Fruit fly (Drosophila melanogaster): ENCODE results near the gene CG33689.

CG33689 gene

DNA sequence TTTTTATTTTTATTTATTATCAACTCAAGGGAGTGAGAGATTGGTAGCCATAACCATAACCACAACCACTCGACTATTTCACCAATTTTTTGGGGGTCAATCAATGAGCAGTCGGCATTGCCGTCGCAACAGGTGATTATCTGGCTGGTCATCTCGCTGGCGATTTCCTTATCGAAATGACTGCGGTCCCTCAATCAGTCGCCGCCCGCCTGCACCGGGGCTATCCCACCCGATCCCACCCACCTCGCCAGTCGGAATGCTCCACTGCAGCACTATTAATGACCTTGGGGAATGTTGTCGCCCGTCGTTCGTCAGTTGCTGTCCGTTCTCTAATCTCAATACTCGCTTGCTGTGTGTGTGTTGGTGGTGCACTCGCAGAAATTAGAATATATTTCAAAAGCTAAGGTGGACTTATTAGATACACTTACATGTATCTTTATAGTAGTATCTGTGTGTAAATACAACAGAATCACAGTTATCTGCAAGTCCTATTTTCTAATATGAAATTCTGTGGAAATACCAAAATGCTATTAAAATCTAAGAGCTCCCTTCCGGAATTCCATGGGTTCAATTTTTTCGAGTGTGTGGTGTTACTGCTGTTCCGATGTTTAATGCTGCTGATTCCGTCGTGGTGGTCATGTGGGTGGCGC, 39.5 kb upstream of the CG33689 start (continued):
- TF ChIP-seq CG9817 (tag; optimal IDR thresholded peaks at IDR 0.05) (peak; percentile 72), da (GFP tag; optimal IDR thresholded peaks at IDR 0.05) (no peak), esg (GFP tag; conservative IDR thresholded peaks at IDR 0.05) (peak; percentile 47), CG15269 (tag; optimal IDR thresholded peaks at IDR 0.05) (peak; percentile 81), H2.0 (GFP tag; IDR thresholded peaks at IDR 0.05) (no peak), CG15073 (GFP tag; optimal IDR thresholded peaks at IDR 0.05) (no peak), Xbp1 (GFP tag; optimal IDR thresholded peaks at IDR 0.05) (peak; percentile 64), CG8388 (GFP tag; optimal IDR thresholded peaks at IDR 0.05) (peak; percentile 48), onecut (GFP tag; IDR thresholded peaks at IDR 0.05) (no peak; the same call in 1 of the 2 replicates), CG13894 (tag; optimal IDR thresholded peaks at IDR 0.05) (peak; percentile 49), Ada2b (GFP tag; IDR thresholded peaks at IDR 0.05) (no peak), seq (GFP tag; IDR thresholded peaks at IDR 0.05) (peak; percentile 70), dpn (GFP tag; optimal IDR thresholded peaks at IDR 0.05) (peak; percentile 55 to 62), HLH3B (GFP tag; IDR thresholded peaks at IDR 0.05) (no peak), Nf-YB (GFP tag; optimal IDR thresholded peaks at IDR 0.05) (peak; percentile 33), CG13287 (GFP tag; IDR thresholded peaks at IDR 0.05; ENCODE audit: partially characterized antibody) (no peak), fu2 (GFP tag; optimal IDR thresholded peaks at IDR 0.05) (peak; percentile 60), CG4617 (GFP tag; optimal IDR thresholded peaks at IDR 0.05; ENCODE audit: borderline replicate concordance) (no peak), CG10979 (tag; optimal IDR thresholded peaks at IDR 0.05) (peak; percentile 49), H15 (GFP tag; IDR thresholded peaks at IDR 0.05) (peak; percentile 29; the same call in 1 of the 3 replicates), cad (GFP tag; optimal IDR thresholded peaks at IDR 0.05) (no peak), CG11093 (GFP tag; IDR thresholded peaks at IDR 0.05) (peak; percentile 31; the same call in 1 of the 3 replicates), Trl (optimal IDR thresholded peaks at IDR 0.05) (no peak), Trl (GFP tag; optimal IDR thresholded peaks at IDR 0.05) (peak; percentile 55), stwl (tag; optimal IDR thresholded peaks at IDR 0.05) (no peak), CG16813 (GFP tag; IDR thresholded peaks at IDR 0.05; ENCODE audit: partially characterized antibody) (no peak), CG11456 (GFP tag; IDR thresholded peaks at IDR 0.05) (no peak), gt (GFP tag; IDR thresholded peaks at IDR 0.05) (no peak), Fer2 (tag; optimal IDR thresholded peaks at IDR 0.05) (no peak), pfk (GFP tag; optimal IDR thresholded peaks at IDR 0.05) (no peak), pho (GFP tag; optimal IDR thresholded peaks at IDR 0.05) (peak; percentile 72), CG14050 (GFP tag; IDR thresholded peaks at IDR 0.05) (peak; percentile 24; the same call in 1 of the 3 replicates), CG31224 (GFP tag; IDR thresholded peaks at IDR 0.05) (no peak), BtbVII (GFP tag; optimal IDR thresholded peaks at IDR 0.05) (peak; percentile 73), fd64A (GFP tag; optimal IDR thresholded peaks at IDR 0.05) (no peak), GATAe (GFP tag; conservative IDR thresholded peaks at IDR 0.05) (no peak; the same call in 1 of the 2 replicates), CG1024 (GFP tag; IDR thresholded peaks at IDR 0.05) (no peak), gfzf (GFP tag; optimal IDR thresholded peaks at IDR 0.05) (no peak), luna (GFP tag; optimal IDR thresholded peaks at IDR 0.05) (no peak), Fer1 (GFP tag; optimal IDR thresholded peaks at IDR 0.05) (peak; percentile 82), Deaf1 (tag; optimal IDR thresholded peaks at IDR 0.05) (peak; percentile 53), lmd (GFP tag; IDR thresholded peaks at IDR 0.05) (peak; percentile 73), CG9215 (GFP tag; IDR thresholded peaks at IDR 0.05) (peak; percentile 68), ATbp (GFP tag; optimal IDR thresholded peaks at IDR 0.05) (peak; percentile 34), shn (GFP tag; optimal IDR thresholded peaks at IDR 0.05) (peak; percentile 73), sc (optimal IDR thresholded peaks at IDR 0.05) (no peak), sc (GFP tag; optimal IDR thresholded peaks at IDR 0.05) (peak; percentile 39), exex (tag; optimal IDR thresholded peaks at IDR 0.05) (no peak), Ets97D (GFP tag; optimal IDR thresholded peaks at IDR 0.05) (no peak), Opbp (GFP tag; IDR thresholded peaks at IDR 0.05; ENCODE audit: partially characterized antibody) (no peak), Dfd (GFP tag; optimal IDR thresholded peaks at IDR 0.05) (no peak)
